Fruit fly (Drosophila melanogaster) whole organism, prepupa: Measurements from ENCODE around the gene CG33796.

Source experiments
- CG11294 ChIP-seq: fragments of 200-800 bp; sonication (Bioruptor generic); IDR thresholded peaks from 2 replicates; pipeline ENCODE4 v1.3.6; 2022; ENCODE audit warnings: missing biosample characterization, missing genetic modification characterization
- CG3919 ChIP-seq: fragments of 200-800 bp; sonication (Bioruptor generic); optimal IDR thresholded peaks from 3 replicates; lab custom pipeline; 2016; ENCODE audit warnings: missing biosample characterization, missing genetic modification characterization
- CG6808 ChIP-seq: fragments of 200-800 bp; sonication (Bioruptor generic); optimal IDR thresholded peaks from 3 replicates; lab custom pipeline; 2017; ENCODE audit warnings: missing biosample characterization, missing genetic modification characterization, mild to moderate bottlenecking, moderate library complexity, missing genetic modification reagents
- CG8119 ChIP-seq: fragments of 200-800 bp; sonication (Bioruptor generic); IDR thresholded peaks from 3 replicates; pipeline ENCODE4 v1.3.6; 2022; ENCODE audit warnings: missing biosample characterization, missing genetic modification characterization
- Ets21C ChIP-seq: fragments of 200-800 bp; sonication (Bioruptor generic); optimal IDR thresholded peaks from 3 replicates; lab custom pipeline; 2016; ENCODE audit warnings: missing biosample characterization, missing genetic modification characterization
- Hr39 ChIP-seq: fragments of 200-800 bp; sonication (Bioruptor generic); optimal IDR thresholded peaks from 2 replicates; lab custom pipeline; 2016; ENCODE audit warnings: missing biosample characterization, missing genetic modification characterization
- Met ChIP-seq: fragments of 200-800 bp; sonication (Bioruptor generic); optimal IDR thresholded peaks from 3 replicates; lab custom pipeline; 2016; ENCODE audit warnings: missing biosample characterization, missing genetic modification characterization
- Sox102F ChIP-seq: fragments of 200-800 bp; sonication (Bioruptor generic); optimal IDR thresholded peaks from 2 replicates; lab custom pipeline; 2016; ENCODE audit warnings: missing biosample characterization, mild to moderate bottlenecking, missing genetic modification characterization
- acj6 ChIP-seq: fragments of 200-800 bp; sonication (Bioruptor generic); optimal IDR thresholded peaks from 3 replicates; lab custom pipeline; 2016; ENCODE audit warnings: missing biosample characterization, missing genetic modification characterization
- esn ChIP-seq: fragments of 200-800 bp; sonication (Bioruptor generic); optimal IDR thresholded peaks from 2 replicates; lab custom pipeline; 2016; ENCODE audit warnings: missing biosample characterization, mild to moderate bottlenecking, missing genetic modification characterization, moderate library complexity
- net ChIP-seq: fragments of 200-800 bp; sonication (Bioruptor generic); optimal IDR thresholded peaks from 3 replicates; lab custom pipeline; 2016; ENCODE audit warnings: missing biosample characterization, missing genetic modification characterization
- pdm3 ChIP-seq: fragments of 200-800 bp; sonication (Bioruptor generic); optimal IDR thresholded peaks from 3 replicates; lab custom pipeline; 2016; ENCODE audit warnings: missing biosample characterization, missing genetic modification characterization
- vri ChIP-seq: fragments of 200-800 bp; sonication (Bioruptor generic); optimal IDR thresholded peaks from 3 replicates; lab custom pipeline; 2016; ENCODE audit warnings: missing biosample characterization, mild to moderate bottlenecking, missing genetic modification characterization

DNA sequence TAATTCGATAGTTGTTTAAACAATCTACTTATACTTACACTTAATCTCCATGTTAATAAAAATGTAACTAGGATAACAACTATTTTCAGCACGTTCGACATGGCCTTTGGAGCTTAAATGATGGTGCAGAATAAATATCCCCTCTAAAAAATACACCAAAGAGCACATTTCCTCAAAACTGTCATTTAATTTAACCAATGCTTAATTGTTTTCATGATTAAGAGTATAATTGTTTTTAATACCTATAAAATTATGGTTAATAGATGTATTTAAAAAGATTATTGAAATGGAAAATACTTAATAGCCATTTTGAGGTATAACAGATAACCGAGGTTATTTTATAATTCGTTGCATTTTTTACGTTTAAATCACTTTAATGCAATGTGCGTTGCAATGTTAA is 1.4 kb upstream of the CG33796 start, which contains the start of gene CG33795:
- TF ChIP-seq esn (GFP tag; lab: Kevin White, UChicago): no peak
- TF ChIP-seq Met (GFP tag; lab: Kevin White, UChicago): no peak
- TF ChIP-seq Hr39 (GFP tag; lab: Kevin White, UChicago): no peak
- no peak for TF ChIP-seq net (GFP tag; lab: Kevin White, UChicago)
- TF ChIP-seq CG3919 (GFP tag; lab: Kevin White, UChicago): no peak
- no peak for TF ChIP-seq CG6808 (GFP tag; lab: Kevin White, UChicago)
- no peak for TF ChIP-seq Ets21C (GFP tag; lab: Kevin White, UChicago)
- TF ChIP-seq CG11294 (GFP tag; lab: Robert Waterston, UW): no peak
- no peak for TF ChIP-seq vri (GFP tag; lab: Kevin White, UChicago)
- TF ChIP-seq pdm3 (GFP tag; lab: Kevin White, UChicago): no peak
- no peak for TF ChIP-seq CG8119 (GFP tag; lab: Robert Waterston, UW)
- no peak for TF ChIP-seq Sox102F (GFP tag; lab: Kevin White, UChicago)
- no peak for TF ChIP-seq acj6 (GFP tag; lab: Kevin White, UChicago)
